Fruit fly (Drosophila melanogaster) whole organism, embryonic: ENCODE measurements around the gene Eig71Ej.

Experiments
- Atf-2 ChIP-seq: fragments of 200-800 bp; sonication (Bioruptor generic); optimal IDR thresholded peaks from 2 replicates; lab custom pipeline; 2016; ENCODE audit warnings: missing biosample characterization, missing genetic modification characterization
- CG10147 ChIP-seq: fragments of 200-800 bp; sonication (Bioruptor generic); optimal IDR thresholded peaks from 2 replicates; lab custom pipeline; 2019; ENCODE audit warnings: missing biosample characterization, mild to moderate bottlenecking, missing genetic modification characterization, moderate library complexity
- CG11398 ChIP-seq: fragments of 200-800 bp; sonication (Bioruptor generic); optimal IDR thresholded peaks from 2 replicates; lab custom pipeline; 2016; ENCODE audit warnings: missing biosample characterization, missing genetic modification characterization
- CG1233 ChIP-seq: fragments of 200-800 bp; sonication (Bioruptor generic); optimal IDR thresholded peaks from 4 replicates; lab custom pipeline; 2018; ENCODE audit warnings: missing biosample characterization, mild to moderate bottlenecking, missing genetic modification characterization
- CG14860 ChIP-seq: fragments of 200-800 bp; sonication (Bioruptor generic); IDR thresholded peaks from 3 replicates; pipeline ENCODE4 v1.3.6; 2022; ENCODE audit warnings: missing biosample characterization, missing genetic modification characterization; ENCODE audit not compliant: partially characterized antibody
- CG16815 ChIP-seq: fragments of 200-800 bp; sonication (Bioruptor generic); optimal IDR thresholded peaks from 3 replicates; lab custom pipeline; 2017; ENCODE audit warnings: missing biosample characterization, mild to moderate bottlenecking, missing genetic modification characterization
- CG17385 ChIP-seq: fragments of 200-800 bp; sonication (Bioruptor generic); optimal IDR thresholded peaks from 3 replicates; lab custom pipeline; 2018; ENCODE audit warnings: missing biosample characterization, mild to moderate bottlenecking, missing genetic modification characterization
- CG17568 ChIP-seq: fragments of 200-800 bp; sonication (Bioruptor generic); optimal IDR thresholded peaks from 2 replicates; lab custom pipeline; 2018; ENCODE audit warnings: missing biosample characterization, mild to moderate bottlenecking, missing genetic modification characterization, moderate library complexity
- CG1832 ChIP-seq: fragments of 200-800 bp; sonication (Bioruptor generic); optimal IDR thresholded peaks from 2 replicates; lab custom pipeline; 2017; ENCODE audit warnings: missing biosample characterization, mild to moderate bottlenecking, missing genetic modification characterization, inconsistent platforms
- CG2116 ChIP-seq: fragments of 200-800 bp; sonication (Bioruptor generic); optimal IDR thresholded peaks from 3 replicates; lab custom pipeline; 2018; ENCODE audit warnings: missing biosample characterization, mild to moderate bottlenecking, missing genetic modification characterization
- CG30403 ChIP-seq: fragments of 200-800 bp; sonication (Bioruptor generic); optimal IDR thresholded peaks from 3 replicates; lab custom pipeline; 2016; ENCODE audit warnings: missing biosample characterization, missing genetic modification characterization
- CG3065 ChIP-seq: fragments of 200-800 bp; sonication (Bioruptor generic); optimal IDR thresholded peaks from 2 replicates; lab custom pipeline; 2016; ENCODE audit warnings: missing biosample characterization, missing genetic modification characterization
- CG3407 ChIP-seq: fragments of 200-800 bp; sonication (Bioruptor generic); optimal IDR thresholded peaks from 2 replicates; lab custom pipeline; 2018; ENCODE audit warnings: missing biosample characterization, mild to moderate bottlenecking, missing genetic modification characterization
- CG34224 ChIP-seq: fragments of 200-800 bp; sonication (Bioruptor generic); IDR thresholded peaks from 3 replicates; pipeline ENCODE4 v1.3.6; 2022; ENCODE audit warnings: missing biosample characterization, missing genetic modification characterization; ENCODE audit not compliant: partially characterized antibody
- CG7271 ChIP-seq: fragments of 200-800 bp; sonication (Bioruptor generic); optimal IDR thresholded peaks from 2 replicates; lab custom pipeline; 2018; ENCODE audit warnings: missing biosample characterization, mild to moderate bottlenecking, missing genetic modification characterization, moderate library complexity
- CG7987 ChIP-seq: fragments of 200-800 bp; sonication (Bioruptor generic); optimal IDR thresholded peaks from 2 replicates; lab custom pipeline; 2018; ENCODE audit warnings: missing biosample characterization, mild to moderate bottlenecking, missing genetic modification characterization, moderate library complexity
- CG8290 ChIP-seq, 3 experiments: fragments of 200-800 bp; sonication (Bioruptor generic); optimal IDR thresholded peaks; 2 replicates each; lab custom pipeline; 2016 to 2019; ENCODE audit warnings: missing biosample characterization in 3 of 3, missing genetic modification characterization in 3 of 3, mild to moderate bottlenecking in 2 of 3, moderate library complexity in 1 of 3
- CTCF ChIP-seq: fragments of 200-800 bp; sonication (Bioruptor generic); optimal IDR thresholded peaks from 2 replicates; lab custom pipeline; 2017; ENCODE audit warnings: missing biosample characterization, mild to moderate bottlenecking, missing genetic modification characterization, moderate library complexity
- CoRest ChIP-seq: fragments of 200-800 bp; sonication (Bioruptor generic); optimal IDR thresholded peaks from 3 replicates; lab custom pipeline; 2018; ENCODE audit warnings: missing biosample characterization, mild to moderate bottlenecking, missing genetic modification characterization, moderate library complexity
- Doc2 ChIP-seq: fragments of 200-800 bp; sonication (Bioruptor generic); IDR thresholded peaks from 2 replicates; pipeline ENCODE4 v1.3.6; 2022; ENCODE audit warnings: missing biosample characterization, missing genetic modification characterization
- Fer2 ChIP-seq: fragments of 200-800 bp; sonication (Bioruptor generic); optimal IDR thresholded peaks from 2 replicates; lab custom pipeline; 2018; ENCODE audit warnings: missing biosample characterization, mild to moderate bottlenecking, missing genetic modification characterization, moderate library complexity
- GATAe ChIP-seq: fragments of 200-800 bp; sonication (Bioruptor generic); conservative IDR thresholded peaks from 2 replicates; pipeline ENCODE4 v1.3.6; 2022; ENCODE audit warnings: missing biosample characterization, missing genetic modification characterization
- Lhr ChIP-seq: fragments of 200-800 bp; sonication (Bioruptor generic); optimal IDR thresholded peaks from 3 replicates; lab custom pipeline; 2017; ENCODE audit warnings: mild to moderate bottlenecking, missing biosample characterization, missing genetic modification reagents, missing genetic modification characterization
- Med ChIP-seq: fragments of 200-800 bp; sonication (Bioruptor generic); peaks from one replicate; lab custom pipeline; 2016; ENCODE audit warnings: missing biosample characterization, missing genetic modification characterization, mild to moderate bottlenecking, inconsistent platforms, moderate library complexity
- NFAT ChIP-seq: fragments of 200-800 bp; sonication (Bioruptor generic); IDR thresholded peaks from 2 replicates; pipeline ENCODE4 v1.3.6; 2022; ENCODE audit warnings: missing biosample characterization, missing genetic modification characterization
- PHDP ChIP-seq: fragments of 200-800 bp; sonication (Bioruptor generic); optimal IDR thresholded peaks from 3 replicates; lab custom pipeline; 2018; ENCODE audit warnings: missing biosample characterization, mild to moderate bottlenecking, missing genetic modification characterization, moderate library complexity
- Rx ChIP-seq: fragments of 200-800 bp; sonication (Bioruptor generic); IDR thresholded peaks from 2 replicates; pipeline ENCODE4 v1.3.6; 2022; ENCODE audit warnings: missing biosample characterization, missing genetic modification characterization
- Six4 ChIP-seq: fragments of 200-800 bp; sonication (Bioruptor generic); optimal IDR thresholded peaks from 2 replicates; lab custom pipeline; 2016; ENCODE audit warnings: missing biosample characterization, missing genetic modification characterization
- Sry-δ ChIP-seq: fragments of 200-800 bp; sonication (Bioruptor generic); optimal IDR thresholded peaks from 2 replicates; lab custom pipeline; 2016; ENCODE audit warnings: missing biosample characterization, missing genetic modification characterization
- YL-1 ChIP-seq: fragments of 200-800 bp; sonication (Bioruptor generic); optimal IDR thresholded peaks from 3 replicates; lab custom pipeline; 2017; ENCODE audit warnings: missing biosample characterization, mild to moderate bottlenecking, missing genetic modification characterization
- ap ChIP-seq: fragments of 200-800 bp; sonication (Bioruptor generic); IDR thresholded peaks from 2 replicates; pipeline ENCODE4 v1.3.6; 2022; ENCODE audit warnings: missing biosample characterization, missing genetic modification characterization
- bsh ChIP-seq, 2 experiments: fragments of 200-800 bp; sonication (Bioruptor generic); optimal IDR thresholded peaks; 2 replicates each; lab custom pipeline; 2017 to 2018; ENCODE audit warnings: mild to moderate bottlenecking in 2 of 2, missing biosample characterization in 2 of 2, missing genetic modification characterization in 2 of 2, moderate library complexity in 1 of 2
- cad ChIP-seq: fragments of >200 bp; optimal IDR thresholded peaks from 2 replicates; lab custom pipeline; 2017; ENCODE audit warnings: missing biosample characterization, missing genetic modification characterization
- ci ChIP-seq: fragments of 200-800 bp; sonication (Bioruptor generic); IDR thresholded peaks from 3 replicates; pipeline ENCODE4 v1.3.6; 2022; ENCODE audit warnings: missing biosample characterization, missing genetic modification characterization
- crc ChIP-seq: fragments of 200-800 bp; sonication (Bioruptor generic); optimal IDR thresholded peaks from 2 replicates; lab custom pipeline; 2016; ENCODE audit warnings: missing biosample characterization, missing genetic modification characterization
- fd102C ChIP-seq: fragments of 200-800 bp; sonication (Bioruptor generic); optimal IDR thresholded peaks from 2 replicates; lab custom pipeline; 2018; ENCODE audit warnings: missing biosample characterization, mild to moderate bottlenecking, missing genetic modification characterization, moderate library complexity
- gfzf ChIP-seq: fragments of 200-800 bp; sonication (Bioruptor generic); optimal IDR thresholded peaks from 2 replicates; lab custom pipeline; 2016; ENCODE audit warnings: missing biosample characterization, mild to moderate bottlenecking, missing genetic modification characterization, moderate library complexity
- hb ChIP-seq: fragments of 200-800 bp; sonication (Bioruptor generic); IDR thresholded peaks from 3 replicates; pipeline ENCODE4 v1.3.6; 2022; ENCODE audit warnings: missing biosample characterization, missing genetic modification characterization; ENCODE audit not compliant: partially characterized antibody
- her ChIP-seq: fragments of 200-800 bp; sonication (Bioruptor generic); optimal IDR thresholded peaks from 2 replicates; lab custom pipeline; 2016; ENCODE audit warnings: missing biosample characterization, missing genetic modification characterization
- klu ChIP-seq: fragments of 200-800 bp; sonication (Bioruptor generic); IDR thresholded peaks from 2 replicates; pipeline ENCODE4 v1.3.6; 2022; ENCODE audit warnings: missing biosample characterization, missing genetic modification characterization
- lilli ChIP-seq: fragments of 200-800 bp; sonication (Bioruptor generic); optimal IDR thresholded peaks from 3 replicates; lab custom pipeline; 2016; ENCODE audit warnings: missing biosample characterization, missing genetic modification characterization
- nom ChIP-seq: fragments of 200-800 bp; sonication (Bioruptor generic); optimal IDR thresholded peaks from 2 replicates; lab custom pipeline; 2017; ENCODE audit warnings: missing biosample characterization, missing genetic modification characterization, mild to moderate bottlenecking, moderate library complexity, missing genetic modification reagents
- oc ChIP-seq: fragments of 200-800 bp; sonication (Bioruptor generic); optimal IDR thresholded peaks from 2 replicates; lab custom pipeline; 2018; ENCODE audit warnings: missing biosample characterization, mild to moderate bottlenecking, missing genetic modification characterization, moderate library complexity
- pita ChIP-seq: fragments of 200-800 bp; sonication (Bioruptor generic); optimal IDR thresholded peaks from 2 replicates; lab custom pipeline; 2017; ENCODE audit warnings: missing biosample characterization, mild to moderate bottlenecking, missing genetic modification characterization
- pros ChIP-seq: fragments of 200-800 bp; sonication (Bioruptor generic); optimal IDR thresholded peaks from 3 replicates; lab custom pipeline; 2019; ENCODE audit warnings: missing biosample characterization, mild to moderate bottlenecking, missing genetic modification characterization, moderate library complexity
- pzg ChIP-seq: fragments of 200-800 bp; sonication (Bioruptor generic); optimal IDR thresholded peaks from 3 replicates; lab custom pipeline; 2018; ENCODE audit warnings: missing biosample characterization, mild to moderate bottlenecking, missing genetic modification characterization, moderate library complexity
- row ChIP-seq: fragments of 200-800 bp; sonication (Bioruptor generic); IDR thresholded peaks from 3 replicates; pipeline ENCODE4 v1.3.6; 2022; ENCODE audit warnings: missing biosample characterization, missing genetic modification characterization
- sc ChIP-seq, 3 experiments: fragments of >200 bp in 2 of 3; fragments of 200-800 bp in 1 of 3; sonication (Bioruptor generic) in 1 of 3; optimal IDR thresholded peaks; 2 replicates in 2 of 3; 3 replicates in 1 of 3; lab custom pipeline; 2017; ENCODE audit warnings: mild to moderate bottlenecking in 1 of 3, missing biosample characterization in 1 of 3, missing genetic modification characterization in 1 of 3, missing genetic modification reagents in 1 of 3
- sens ChIP-seq: fragments of 200-800 bp; sonication (Bioruptor generic); peaks from one replicate; lab custom pipeline; 2016; ENCODE audit warnings: missing biosample characterization, missing genetic modification characterization
- shn ChIP-seq: fragments of 200-800 bp; sonication (Bioruptor generic); optimal IDR thresholded peaks from 3 replicates; lab custom pipeline; 2016; ENCODE audit warnings: missing biosample characterization, missing genetic modification characterization
- slp2 ChIP-seq: fragments of 200-800 bp; sonication (Bioruptor generic); optimal IDR thresholded peaks from 2 replicates; lab custom pipeline; 2016; ENCODE audit warnings: missing biosample characterization, missing genetic modification characterization

The Eig71Ej gene

DNA sequence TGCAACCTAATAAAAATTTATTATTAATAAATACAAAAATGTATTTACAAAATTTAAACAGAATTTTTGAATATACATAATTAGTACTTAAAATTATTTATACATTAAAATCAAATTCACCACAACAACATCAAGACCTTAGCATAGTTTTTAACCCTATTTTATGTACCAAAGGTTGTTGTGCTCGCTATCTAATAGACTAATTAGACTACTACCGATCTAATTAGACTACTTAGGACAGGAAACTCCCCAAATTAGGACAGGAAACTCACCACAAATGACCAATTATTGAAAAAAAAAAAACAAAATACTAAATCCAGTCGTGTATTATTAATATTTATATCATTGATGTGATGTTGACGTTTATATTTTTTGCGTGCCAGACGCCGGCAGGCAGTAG is 23.8 kb downstream of the Eig71Ej start:
- TF ChIP-seq CG30403 (GFP tag; lab: Kevin White, UChicago): no peak
- no peak for TF ChIP-seq CG10147 (GFP tag; lab: Kevin White, UChicago)
- TF ChIP-seq CoRest (tag; lab: Kevin White, UChicago): peak; percentile 29
- TF ChIP-seq hb (GFP tag; lab: Robert Waterston, UW): no peak
- TF ChIP-seq YL-1 (GFP tag; lab: Kevin White, UChicago): no peak
- no peak for TF ChIP-seq fd102C
- no peak for TF ChIP-seq Fer2 (tag; lab: Kevin White, UChicago)
- no peak for TF ChIP-seq CG14860 (GFP tag; lab: Robert Waterston, UW)
- no peak for TF ChIP-seq CG8290 (GFP tag; optimal IDR thresholded peaks at IDR 0.05; lab: Kevin White, UChicago)
- TF ChIP-seq CG8290 (tag; optimal IDR thresholded peaks at IDR 0.05; lab: Kevin White, UChicago): no peak
- no peak for TF ChIP-seq row (GFP tag; lab: Robert Waterston, UW)
- no peak for TF ChIP-seq cad (GFP tag; lab: Kevin White, UChicago)
- TF ChIP-seq Rx (GFP tag; lab: Robert Waterston, UW): no peak
- TF ChIP-seq sc (optimal IDR thresholded peaks at IDR 0.05; lab: Kevin White, UChicago): no peak
- no peak for TF ChIP-seq sc (GFP tag; optimal IDR thresholded peaks at IDR 0.05; lab: Kevin White, UChicago)
- TF ChIP-seq CTCF (GFP tag; lab: Kevin White, UChicago): peak; percentile 50
- peak; percentile 27 for TF ChIP-seq Lhr
- TF ChIP-seq CG3407: no peak
- no peak for TF ChIP-seq CG1233 (GFP tag; lab: Kevin White, UChicago)
- peak; percentile 1 for TF ChIP-seq CG17385 (GFP tag; lab: Kevin White, UChicago)
- TF ChIP-seq CG7271: no peak
- no peak for TF ChIP-seq CG16815 (GFP tag; lab: Kevin White, UChicago)
- no peak for TF ChIP-seq crc (GFP tag; lab: Kevin White, UChicago)
- peak; percentile 76 for TF ChIP-seq pita (GFP tag; lab: Kevin White, UChicago)
- TF ChIP-seq CG1832 (GFP tag; lab: Kevin White, UChicago): no peak
- TF ChIP-seq lilli (GFP tag; lab: Kevin White, UChicago): no peak
- no peak for TF ChIP-seq pzg (GFP tag; lab: Kevin White, UChicago)
- peak; percentile 15 for TF ChIP-seq Med
- TF ChIP-seq Sry-δ: no peak
- no peak for TF ChIP-seq CG2116 (GFP tag; lab: Kevin White, UChicago)
- no peak for TF ChIP-seq GATAe (GFP tag; lab: Robert Waterston, UW)
- no peak for TF ChIP-seq CG17568 (GFP tag; lab: Kevin White, UChicago)
- TF ChIP-seq pros (GFP tag; lab: Kevin White, UChicago): no peak
- no peak for TF ChIP-seq CG11398
- peak; percentile 71 for TF ChIP-seq sens (GFP tag; lab: Kevin White, UChicago)
- TF ChIP-seq CG34224: no peak
- peak in 1 of 2 experiments; percentile 29 for TF ChIP-seq bsh (GFP tag; optimal IDR thresholded peaks at IDR 0.05; lab: Kevin White, UChicago)
- TF ChIP-seq nom (GFP tag; lab: Kevin White, UChicago): no peak
- TF ChIP-seq Doc2 (GFP tag; lab: Robert Waterston, UW): no peak
- TF ChIP-seq Six4 (GFP tag; lab: Kevin White, UChicago): no peak
- no peak for TF ChIP-seq shn (GFP tag; lab: Kevin White, UChicago)
- TF ChIP-seq PHDP (tag; lab: Kevin White, UChicago): no peak
- no peak for TF ChIP-seq CG7987 (GFP tag; lab: Kevin White, UChicago)
- no peak for TF ChIP-seq NFAT (GFP tag; lab: Robert Waterston, UW)
- TF ChIP-seq her (GFP tag; lab: Kevin White, UChicago): no peak
- peak; percentile 54; the same call in 2 of the 3 replicates for TF ChIP-seq ci (GFP tag; lab: Robert Waterston, UW)
- no peak for TF ChIP-seq Atf-2
- TF ChIP-seq oc (tag; lab: Kevin White, UChicago): no peak
- TF ChIP-seq slp2 (GFP tag; lab: Kevin White, UChicago): no peak
- no peak for TF ChIP-seq CG3065 (GFP tag; lab: Kevin White, UChicago)
- peak; percentile 44 for TF ChIP-seq gfzf (GFP tag; lab: Kevin White, UChicago)
- no peak for TF ChIP-seq klu (GFP tag; lab: Robert Waterston, UW)
- TF ChIP-seq ap: no peak
